Fruit fly (Drosophila melanogaster) whole organism, adult: ENCODE measurements around the gene ect.

ENCODE experiments used
- CG7045 ChIP-seq: fragments of 200-800 bp; sonication (Bioruptor generic); optimal IDR thresholded peaks from 2 replicates; lab custom pipeline; 2017; ENCODE audit warnings: missing biosample characterization, mild to moderate bottlenecking, missing genetic modification characterization
- kay ChIP-seq: fragments of 200-800 bp; sonication (Bioruptor generic); peaks from one replicate; lab custom pipeline; 2016; ENCODE audit warnings: missing biosample characterization, missing genetic modification characterization, borderline replicate concordance

dm6 chr3L:10215365-10215764 lies 13.7 kb upstream of the ect start, which contains the start of gene CG8065:
- TF ChIP-seq kay (GFP tag; lab: Kevin White, UChicago) (no peak), CG7045 (no peak)
